Worm (Caenorhabditis elegans): ENCODE measurements around the gene fbxb-49.

fbxb-49 gene

DNA sequence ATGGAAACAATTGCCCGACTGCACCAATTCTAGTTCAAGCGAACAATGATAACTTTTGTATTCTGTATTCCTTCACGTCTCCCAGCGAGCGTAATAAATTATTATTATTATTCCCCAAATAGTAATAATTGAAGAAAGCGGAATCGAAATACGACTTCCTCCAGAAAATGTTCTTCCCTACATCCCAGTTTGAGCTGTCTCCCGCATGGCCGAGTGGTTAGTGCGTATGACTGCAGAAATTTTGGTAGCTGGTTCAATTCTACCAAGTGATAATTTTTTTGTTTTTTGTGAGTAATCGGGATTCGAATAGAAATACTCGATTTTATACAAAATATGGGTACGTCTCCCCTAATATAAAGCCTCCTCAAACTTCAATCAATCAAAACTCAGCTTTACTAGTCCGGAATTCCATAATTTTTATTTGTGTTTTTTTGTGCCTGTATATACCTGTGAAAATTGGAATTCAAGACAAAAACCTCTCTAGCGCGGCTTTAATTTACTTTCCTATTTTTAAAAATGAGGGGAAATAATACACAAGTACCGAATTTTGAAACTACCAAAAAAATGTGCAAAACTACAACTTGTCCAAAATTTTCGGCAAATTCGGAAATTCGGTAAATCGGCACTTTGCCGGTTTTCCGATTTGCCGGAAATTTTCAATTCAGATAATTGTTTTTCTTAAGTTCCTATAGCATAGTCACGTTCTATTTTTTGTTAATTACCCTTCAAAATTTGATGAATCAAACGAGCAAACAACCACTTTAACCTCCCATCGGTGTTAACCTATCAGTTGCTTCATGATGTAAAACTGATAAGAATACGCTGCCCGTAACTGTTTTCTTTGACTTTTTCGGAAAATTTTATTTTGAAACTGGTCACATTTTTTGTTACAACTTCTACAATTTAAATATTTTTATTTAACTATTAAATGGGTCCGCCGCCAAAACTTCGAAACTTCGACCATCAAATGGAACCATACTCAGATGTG, 29.1 kb downstream of the fbxb-49 start, which contains the start of gene bath-46:
TSS of gene bath-46 (plus strand) at position 806 of the 988 bp plus-strand sequence.
- TF ChIP-seq ceh-34 (tag; optimal IDR thresholded peaks at IDR 0.05) (no peak), ceh-18 (tag; optimal IDR thresholded peaks at IDR 0.05) (no peak), ets-4 (tag; optimal IDR thresholded peaks at IDR 0.05) (no peak), tbx-7 (tag; optimal IDR thresholded peaks at IDR 0.05) (no peak), pha-2 (tag; optimal IDR thresholded peaks at IDR 0.05) (no peak)

DNA sequence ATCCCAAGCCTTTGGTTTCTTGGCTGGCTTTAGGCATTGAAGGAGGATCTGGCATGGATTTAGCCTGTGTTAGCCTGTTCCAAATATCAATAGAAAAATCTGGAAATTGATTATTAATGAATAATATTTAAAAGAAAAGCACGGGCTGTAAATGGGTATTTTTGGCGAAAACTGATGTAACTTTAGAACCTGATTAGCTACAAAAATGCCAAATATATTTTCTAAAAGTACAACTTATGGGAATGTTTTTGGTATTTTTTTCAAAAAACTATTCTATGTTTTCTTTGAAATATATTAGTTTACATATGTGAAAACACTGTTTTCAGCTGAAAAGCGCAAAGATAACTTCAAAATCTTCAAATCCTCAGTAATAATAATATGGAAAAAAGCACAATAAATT, 32.3 kb downstream of the fbxb-49 start, which contains the start of gene bath-26:
TSS of gene bath-26 (minus strand) at position 101 of the 400 bp plus-strand sequence.
- no peak for TF ChIP-seq pax-1 (tag; optimal IDR thresholded peaks at IDR 0.05)
- no peak for TF ChIP-seq npax-4 (tag; optimal IDR thresholded peaks at IDR 0.05)
- no peak for TF ChIP-seq unc-55 (GFP tag; optimal IDR thresholded peaks at IDR 0.05)
- no peak for TF ChIP-seq sox-4 (tag; optimal IDR thresholded peaks at IDR 0.05)
- no peak for TF ChIP-seq unc-42 (tag; optimal IDR thresholded peaks at IDR 0.05)
- no peak for TF ChIP-seq odd-2 (tag; optimal IDR thresholded peaks at IDR 0.05)
- TF ChIP-seq hlh-6 (tag; optimal IDR thresholded peaks at IDR 0.05) = no peak
- no peak for TF ChIP-seq nhr-232 (tag; optimal IDR thresholded peaks at IDR 0.05)
- TF ChIP-seq rnt-1 (tag; optimal IDR thresholded peaks at IDR 0.05) = no peak

DNA sequence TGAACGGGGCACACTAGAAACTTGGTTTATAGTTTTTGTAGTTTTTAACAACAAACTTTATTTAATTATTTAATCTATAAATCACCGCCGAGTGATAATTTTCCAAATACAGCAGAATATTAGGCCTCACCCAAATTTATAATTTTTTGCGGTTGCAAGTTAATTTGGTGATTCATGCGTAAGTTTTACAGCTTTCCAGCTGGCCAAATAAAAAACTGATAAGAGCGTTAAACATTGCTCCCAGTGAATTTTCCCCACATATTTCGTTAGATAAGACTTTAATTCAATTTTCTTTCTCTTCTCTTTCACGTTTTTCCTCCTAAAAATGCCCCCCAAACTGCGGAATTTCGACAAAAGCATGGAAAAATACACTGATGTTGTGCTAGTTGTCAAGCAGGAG, 33.2 kb downstream of the fbxb-49 start, which contains the start of gene bath-47:
TSS of gene bath-47 (plus strand) at position 305 of the 400 bp plus-strand sequence.
- no peak for TF ChIP-seq unc-55 (GFP tag; optimal IDR thresholded peaks at IDR 0.05)
- no peak for TF ChIP-seq unc-86 (tag; optimal IDR thresholded peaks at IDR 0.05)
- no peak for TF ChIP-seq Y22D7AL.16 (tag; optimal IDR thresholded peaks at IDR 0.05)
- no peak for TF ChIP-seq che-1 (tag; optimal IDR thresholded peaks at IDR 0.05)
- TF ChIP-seq C38D4.7 (GFP tag; optimal IDR thresholded peaks at IDR 0.05) = no peak
- no peak for TF ChIP-seq fax-1 (tag; optimal IDR thresholded peaks at IDR 0.05)
- no peak for TF ChIP-seq ceh-24 (tag; optimal IDR thresholded peaks at IDR 0.05)
- no peak for TF ChIP-seq sox-4 (tag; optimal IDR thresholded peaks at IDR 0.05)
- TF ChIP-seq sdc-2 (tag; optimal IDR thresholded peaks at IDR 0.05) = no peak
- TF ChIP-seq tbx-7 (tag; optimal IDR thresholded peaks at IDR 0.05) = no peak
- no peak for TF ChIP-seq pag-3 (tag; optimal IDR thresholded peaks at IDR 0.05; ENCODE audit: borderline replicate concordance)
- no peak for TF ChIP-seq elt-2 (tag; optimal IDR thresholded peaks at IDR 0.05)
- TF ChIP-seq unc-42 (tag; optimal IDR thresholded peaks at IDR 0.05) = no peak
- no peak for TF ChIP-seq ceh-2 (tag; optimal IDR thresholded peaks at IDR 0.05)
- no peak for TF ChIP-seq K02D7.2 (tag; optimal IDR thresholded peaks at IDR 0.05)
- no peak for TF ChIP-seq lin-11 (tag; optimal IDR thresholded peaks at IDR 0.05)
- no peak for TF ChIP-seq ets-4 (tag; optimal IDR thresholded peaks at IDR 0.05)
- TF ChIP-seq ceh-48 (tag; optimal IDR thresholded peaks at IDR 0.05) = no peak
- no peak for TF ChIP-seq mec-3 (tag; optimal IDR thresholded peaks at IDR 0.05; ENCODE audit: borderline replicate concordance)
- TF ChIP-seq pha-2 (tag; optimal IDR thresholded peaks at IDR 0.05) = no peak

- TF ChIP-seq odd-2 (tag; optimal IDR thresholded peaks at IDR 0.05) (no peak), tbx-7 (tag; optimal IDR thresholded peaks at IDR 0.05) (no peak), ets-4 (tag; optimal IDR thresholded peaks at IDR 0.05) (no peak), F13H6.1 (tag; optimal IDR thresholded peaks at IDR 0.05) (no peak), ceh-24 (tag; optimal IDR thresholded peaks at IDR 0.05) (no peak), Y22D7AL.16 (tag; optimal IDR thresholded peaks at IDR 0.05) (no peak), ceh-6 (GFP tag; optimal IDR thresholded peaks at IDR 0.05) (no peak), madf-2 (tag; optimal IDR thresholded peaks at IDR 0.05) (no peak), unc-55 (GFP tag; optimal IDR thresholded peaks at IDR 0.05) (no peak), pqm-1 (tag; optimal IDR thresholded peaks at IDR 0.05) (no peak), syd-9 (tag; optimal IDR thresholded peaks at IDR 0.05) (no peak), elt-4 (tag; optimal IDR thresholded peaks at IDR 0.05) (no peak), ceh-19 (GFP tag; optimal IDR thresholded peaks at IDR 0.05) (no peak), sox-4 (tag; optimal IDR thresholded peaks at IDR 0.05) (no peak), hlh-15 (tag; optimal IDR thresholded peaks at IDR 0.05) (no peak), elt-2 (tag; optimal IDR thresholded peaks at IDR 0.05) (no peak), ceh-9 (tag; optimal IDR thresholded peaks at IDR 0.05) (no peak), fkh-10 (GFP tag; optimal IDR thresholded peaks at IDR 0.05) (no peak), lin-11 (tag; optimal IDR thresholded peaks at IDR 0.05) (no peak)
Observed at ce11 chrII:1603049-1603448, 34.7 kb downstream of the fbxb-49 start.
